Fruit fly (Drosophila melanogaster) whole organism, prepupa: ENCODE data around the gene CG31777.

Experiments
- Blimp-1 ChIP-seq: fragments of 200-800 bp; sonication (Bioruptor generic); optimal IDR thresholded peaks from 3 replicates; lab custom pipeline; 2017; ENCODE audit warnings: missing biosample characterization, missing genetic modification characterization, mild to moderate bottlenecking, moderate library complexity, missing genetic modification reagents
- CG10631 ChIP-seq: fragments of 200-800 bp; sonication (Bioruptor generic); optimal IDR thresholded peaks from 2 replicates; lab custom pipeline; 2016; ENCODE audit warnings: missing biosample characterization, missing genetic modification characterization
- CG11762 ChIP-seq: fragments of 200-800 bp; sonication (Bioruptor generic); optimal IDR thresholded peaks from 3 replicates; lab custom pipeline; 2016; ENCODE audit warnings: missing biosample characterization, missing genetic modification characterization; ENCODE audit not compliant: insufficient read depth
- CG15336 ChIP-seq: fragments of 200-800 bp; sonication (Bioruptor generic); IDR thresholded peaks from 2 replicates; pipeline ENCODE4 v1.3.6; 2022; ENCODE audit warnings: missing biosample characterization, missing genetic modification characterization
- CG16779 ChIP-seq: fragments of 200-800 bp; sonication (Bioruptor generic); optimal IDR thresholded peaks from 3 replicates; lab custom pipeline; 2017; ENCODE audit warnings: missing biosample characterization, mild to moderate bottlenecking, missing genetic modification characterization
- CG3919 ChIP-seq: fragments of 200-800 bp; sonication (Bioruptor generic); optimal IDR thresholded peaks from 3 replicates; lab custom pipeline; 2016; ENCODE audit warnings: missing biosample characterization, missing genetic modification characterization
- CG6854 ChIP-seq: fragments of 200-800 bp; sonication (Bioruptor generic); optimal IDR thresholded peaks from 2 replicates; lab custom pipeline; 2017; ENCODE audit warnings: missing biosample characterization, mild to moderate bottlenecking, missing genetic modification characterization
- CG9139 ChIP-seq: fragments of 200-800 bp; sonication (Bioruptor generic); optimal IDR thresholded peaks from 3 replicates; lab custom pipeline; 2017; ENCODE audit warnings: missing biosample characterization, mild to moderate bottlenecking, missing genetic modification characterization
- Eip93F ChIP-seq: fragments of 200-800 bp; sonication (Bioruptor generic); optimal IDR thresholded peaks from 2 replicates; lab custom pipeline; 2016; ENCODE audit warnings: missing biosample characterization, mild to moderate bottlenecking, missing genetic modification characterization
- Ets96B ChIP-seq: fragments of 200-800 bp; optimal IDR thresholded peaks from 2 replicates; lab custom pipeline; 2019; ENCODE audit warnings: missing biosample characterization, mild to moderate bottlenecking, missing genetic modification characterization, moderate library complexity
- fd85E ChIP-seq: fragments of 200-800 bp; sonication (Bioruptor generic); optimal IDR thresholded peaks from 3 replicates; lab custom pipeline; 2016; ENCODE audit warnings: missing biosample characterization, missing genetic modification characterization
- salr ChIP-seq, 2 experiments: fragments of 200-800 bp; sonication (Bioruptor generic); optimal IDR thresholded peaks; 3 replicates each; lab custom pipeline; 2016 to 2018; ENCODE audit warnings: missing biosample characterization in 2 of 2, missing genetic modification characterization in 2 of 2, mild to moderate bottlenecking in 1 of 2
- spab ChIP-seq: fragments of 200-800 bp; sonication (Bioruptor generic); optimal IDR thresholded peaks from 2 replicates; lab custom pipeline; 2017; ENCODE audit warnings: missing biosample characterization, mild to moderate bottlenecking, missing genetic modification characterization, missing genetic modification reagents

DNA sequence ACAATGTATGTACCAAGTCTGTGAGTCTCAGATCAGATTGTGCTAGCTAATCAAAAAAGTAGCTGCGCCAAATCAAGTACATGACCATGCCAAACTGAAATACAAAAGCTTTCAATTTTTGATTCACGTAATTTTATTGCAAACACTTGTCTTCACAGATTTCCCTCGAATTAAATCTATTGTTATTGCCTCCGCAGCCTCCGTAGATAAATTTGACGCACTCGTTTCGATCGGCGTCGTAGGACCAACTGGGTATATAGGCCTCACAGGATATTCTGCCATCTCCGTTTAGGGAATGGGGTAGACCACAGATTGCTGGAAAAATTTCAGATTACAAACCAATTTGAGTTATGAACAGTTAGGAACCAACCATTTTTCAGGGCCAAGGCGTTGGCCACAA lies 11.9 kb downstream of the CG31777 start, which contains the start of gene CG43165:
- TF ChIP-seq CG16779 (tag; lab: Kevin White, UChicago) (no peak), CG6854 (GFP tag; lab: Kevin White, UChicago) (no peak), CG10631 (GFP tag; lab: Kevin White, UChicago) (no peak), salr (GFP tag; optimal IDR thresholded peaks at IDR 0.05; lab: Kevin White, UChicago) (no peak), Ets96B (tag; lab: Kevin White, UChicago) (no peak), CG9139 (GFP tag; lab: Kevin White, UChicago) (no peak), Eip93F (no peak), fd85E (GFP tag; lab: Kevin White, UChicago) (no peak), Blimp-1 (GFP tag; lab: Kevin White, UChicago) (no peak), CG11762 (GFP tag; lab: Kevin White, UChicago) (no peak), CG15336 (no peak), spab (GFP tag; lab: Kevin White, UChicago) (no peak), CG3919 (GFP tag; lab: Kevin White, UChicago) (no peak)
